Worm (Caenorhabditis elegans) whole organism, late embryonic: ENCODE measurements around the gene col-125.

Source experiments
- ama-1 ChIP-seq: fragments of 150-350 bp; optimal IDR thresholded peaks from 2 replicates; lab custom pipeline; 2014
- ceh-14 ChIP-seq: sonication (generic microtip); optimal IDR thresholded peaks from 2 replicates; lab custom pipeline; 2016; ENCODE audit warnings: missing genotype, missing genetic modification characterization, missing compliant biosample characterization
- ceh-31 ChIP-seq: sonication (generic microtip); optimal IDR thresholded peaks from 2 replicates; lab custom pipeline; 2016; ENCODE audit warnings: missing genetic modification characterization, missing compliant biosample characterization
- ceh-6 ChIP-seq: fragments of 200-800 bp; sonication (Bioruptor generic); optimal IDR thresholded peaks from 2 replicates; lab custom pipeline; 2018; ENCODE audit warnings: mild to moderate bottlenecking, missing genetic modification characterization, missing compliant biosample characterization
- dve-1 ChIP-seq: sonication (generic microtip); optimal IDR thresholded peaks from 2 replicates; lab custom pipeline; 2017; ENCODE audit warnings: antibody characterized with exemption, mild to moderate bottlenecking, missing genetic modification characterization, missing compliant biosample characterization
- elt-2 ChIP-seq: sonication (generic microtip); optimal IDR thresholded peaks from 2 replicates; lab custom pipeline; 2016; ENCODE audit warnings: missing genetic modification reagents, missing genetic modification characterization, missing compliant biosample characterization
- ets-4 ChIP-seq: sonication (generic microtip); optimal IDR thresholded peaks from 2 replicates; lab custom pipeline; 2016; ENCODE audit warnings: missing genetic modification characterization, missing compliant biosample characterization
- fax-1 ChIP-seq: sonication (generic microtip); optimal IDR thresholded peaks from 2 replicates; lab custom pipeline; 2016; ENCODE audit warnings: missing genotype, missing genetic modification characterization, missing compliant biosample characterization
- hlh-13 ChIP-seq: fragments of 200-800 bp; sonication (Bioruptor generic); optimal IDR thresholded peaks from 2 replicates; lab custom pipeline; 2018; ENCODE audit warnings: mild to moderate bottlenecking, missing genetic modification characterization, missing compliant biosample characterization
- hlh-8 ChIP-seq: sonication (generic microtip); optimal IDR thresholded peaks from 2 replicates; lab custom pipeline; 2016; ENCODE audit warnings: missing genotype, missing genetic modification characterization, missing compliant biosample characterization
- nfya-1 ChIP-seq: sonication (generic microtip); optimal IDR thresholded peaks from 2 replicates; lab custom pipeline; 2017; ENCODE audit warnings: missing genetic modification characterization, mild to moderate bottlenecking, missing compliant biosample characterization, antibody characterized with exemption, moderate library complexity
- odd-2 ChIP-seq: sonication (generic microtip); optimal IDR thresholded peaks from 2 replicates; lab custom pipeline; 2017; ENCODE audit warnings: antibody characterized with exemption, mild to moderate bottlenecking, missing genetic modification characterization, missing compliant biosample characterization
- pag-3 ChIP-seq: sonication (generic microtip); optimal IDR thresholded peaks from 2 replicates; lab custom pipeline; 2016; ENCODE audit warnings: missing compliant biosample characterization, missing genetic modification characterization, borderline replicate concordance
- pat-9 ChIP-seq: fragments of 200-800 bp; sonication (Bioruptor generic); optimal IDR thresholded peaks from 2 replicates; lab custom pipeline; 2018; ENCODE audit warnings: mild to moderate bottlenecking, missing genetic modification characterization, moderate library complexity, missing compliant biosample characterization
- pax-1 ChIP-seq: fragments of 150-350 bp; optimal IDR thresholded peaks from 2 replicates; lab custom pipeline; 2014; ENCODE audit warnings: missing biosample characterization, missing genetic modification characterization
- pha-2 ChIP-seq: sonication (generic microtip); optimal IDR thresholded peaks from 2 replicates; lab custom pipeline; 2017; ENCODE audit warnings: mild to moderate bottlenecking, missing genetic modification characterization, missing compliant biosample characterization
- pha-4 ChIP-seq: fragments of 150-350 bp; optimal IDR thresholded peaks from 2 replicates; lab custom pipeline; 2018; ENCODE audit warnings: missing biosample characterization, missing genetic modification reagents, missing genetic modification characterization
- rnt-1 ChIP-seq: sonication (generic microtip); optimal IDR thresholded peaks from 2 replicates; lab custom pipeline; 2016; ENCODE audit warnings: missing genetic modification characterization, missing compliant biosample characterization
- tbx-7 ChIP-seq: sonication (generic microtip); optimal IDR thresholded peaks from 2 replicates; lab custom pipeline; 2016; ENCODE audit warnings: missing genotype, missing genetic modification characterization, missing compliant biosample characterization
- unc-42 ChIP-seq: sonication (generic microtip); optimal IDR thresholded peaks from 2 replicates; lab custom pipeline; 2016; ENCODE audit warnings: missing genotype, missing genetic modification characterization, missing compliant biosample characterization

Gene col-125

DNA sequence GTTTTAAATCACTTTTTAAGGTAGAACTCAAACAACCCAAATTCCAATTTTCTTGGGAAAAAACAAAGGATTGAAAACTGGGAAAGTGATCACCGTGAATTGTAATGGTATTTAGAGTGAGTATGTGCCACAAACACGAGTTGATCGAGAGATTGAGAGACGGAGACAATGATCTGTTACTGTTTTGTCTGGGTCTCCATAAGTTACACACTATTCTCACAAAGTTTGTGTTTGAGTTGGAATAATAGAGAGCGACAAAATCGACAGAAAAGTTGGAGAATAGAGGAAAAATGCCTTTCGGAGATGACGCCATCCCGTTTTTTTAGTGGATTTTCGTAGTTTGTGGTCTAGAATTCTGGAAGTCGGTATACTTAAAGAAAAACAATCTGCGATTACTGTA, 46.0 kb downstream of the col-125 start, which contains the start of gene nhr-7:
Gene nhr-7, minus strand, starts transcription at position 101 of the 400 bp plus-strand sequence.
- TF ChIP-seq ceh-31 (tag; lab: Kevin White, UChicago) (no peak), pat-9 (tag; lab: Kevin White, UChicago) (no peak), pax-1 (tag; lab: Kevin White, UChicago) (no peak), tbx-7 (no peak), ceh-6 (no peak), elt-2 (tag; lab: Kevin White, UChicago) (no peak), dve-1 (tag; lab: Kevin White, UChicago) (no peak), ets-4 (no peak)

DNA sequence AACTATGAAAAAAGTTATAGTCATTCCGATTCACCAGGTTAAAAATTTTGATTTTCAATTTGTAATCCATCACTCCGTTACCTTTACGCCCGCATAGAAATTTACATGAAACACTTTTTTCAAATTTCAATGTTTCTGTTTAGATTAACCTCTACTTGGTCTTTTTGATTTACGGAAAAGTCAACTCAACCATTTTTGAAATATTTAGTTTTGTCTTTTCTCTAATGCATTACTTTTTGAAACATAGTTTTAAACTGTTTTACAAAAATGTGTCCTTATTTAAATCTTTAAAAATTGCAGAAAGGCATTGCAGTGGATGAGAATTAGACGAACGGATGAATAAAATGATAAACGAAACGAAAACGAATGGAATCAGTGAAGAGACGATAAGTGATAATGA, 47.8 kb downstream of the col-125 start, which contains the start of gene gtl-2:
Gene gtl-2, plus strand, starts transcription at position 301 of the 400 bp plus-strand sequence.
- TF ChIP-seq nfya-1 (tag; lab: Kevin White, UChicago) (no peak), odd-2 (tag; lab: Kevin White, UChicago) (no peak), pha-2 (tag; lab: Kevin White, UChicago) (no peak), ama-1 (no peak), unc-42 (tag; lab: Kevin White, UChicago) (no peak), ceh-14 (tag; lab: Kevin White, UChicago) (no peak), pha-4 (tag; lab: Kevin White, UChicago) (no peak), hlh-13 (GFP tag; lab: Kevin White, UChicago) (no peak), rnt-1 (no peak)
- TF ChIP-seq, all 69 proteins: peak for 0

DNA sequence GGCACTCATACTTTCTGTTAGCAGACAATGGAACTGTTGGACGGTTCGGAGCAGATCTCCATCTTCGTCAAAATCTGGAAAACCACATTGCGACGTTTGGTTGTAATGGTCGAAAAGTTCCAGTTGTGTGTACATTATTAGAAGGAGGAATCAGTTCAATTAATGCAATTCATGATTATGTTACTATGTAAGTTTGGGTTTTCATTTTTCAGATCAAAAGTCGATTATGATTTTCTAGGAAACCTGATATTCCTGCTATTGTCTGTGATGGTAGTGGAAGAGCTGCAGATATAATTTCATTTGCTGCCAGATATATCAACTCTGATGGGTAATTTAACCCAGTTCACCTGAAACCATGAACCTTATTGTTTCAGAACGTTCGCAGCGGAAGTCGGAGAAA, 50.7 kb downstream of the col-125 start:
- no peak for TF ChIP-seq pag-3
- no peak for TF ChIP-seq hlh-8 (tag; lab: Kevin White, UChicago)
- no peak for TF ChIP-seq fax-1 (tag; lab: Kevin White, UChicago)
